Worm (Caenorhabditis elegans): ENCODE data around the gene C50B8.5.

DNA sequence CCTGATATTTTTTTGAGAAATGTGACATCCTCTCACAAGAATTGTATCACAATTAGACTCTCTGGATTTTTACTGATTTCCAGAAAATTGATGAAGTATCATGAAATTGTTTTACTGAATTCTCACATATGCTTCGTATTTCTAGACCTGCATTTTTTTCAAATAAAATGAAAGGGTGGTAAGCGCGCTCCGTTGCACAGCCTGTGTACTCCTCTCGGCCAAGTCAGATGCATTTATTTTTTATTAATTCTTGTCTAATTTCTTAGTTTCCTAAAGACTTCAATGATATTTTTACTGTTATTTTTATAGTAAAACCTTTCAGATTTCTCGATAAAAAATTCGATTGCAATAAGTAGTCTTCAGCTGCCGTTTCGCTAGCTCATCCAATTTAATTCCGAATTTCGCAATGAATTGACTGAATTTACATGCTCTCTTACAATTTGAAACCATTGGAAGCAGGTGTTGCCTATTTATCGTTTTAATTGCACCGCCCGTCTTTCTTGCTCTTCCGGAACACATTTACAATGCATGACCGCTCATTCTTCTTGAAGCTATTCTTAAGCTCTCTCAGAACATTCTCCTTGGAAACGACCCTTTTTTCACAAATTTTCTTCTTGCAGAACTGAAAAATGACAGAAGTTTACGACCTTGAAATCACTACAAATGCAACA, 10.9 kb downstream of the C50B8.5 start, which contains the start of gene tbcb-1:
- TF ChIP-seq T22C8.4 (GFP tag; IDR thresholded peaks at IDR 0.05) (no peak), flt-1 (GFP tag; IDR thresholded peaks at IDR 0.05) (no peak), klf-2 (GFP tag; conservative IDR thresholded peaks at IDR 0.05) (no peak), ref-1 (GFP tag; conservative IDR thresholded peaks at IDR 0.05) (no peak), ztf-29 (GFP tag; IDR thresholded peaks at IDR 0.05) (no peak), ztf-23 (GFP tag; IDR thresholded peaks at IDR 0.05) (no peak), med-1 (GFP tag; optimal IDR thresholded peaks at IDR 0.05; ENCODE audit: insufficient read depth) (no peak)
